Worm (Caenorhabditis elegans): ENCODE measurements around the gene col-2.

ce11 chrIV:10084323-10084959 lies 810 bp downstream of the col-2 start, which contains the start of gene W01B6.8:
- TF ChIP-seq lin-11 (tag; optimal IDR thresholded peaks at IDR 0.05) (no peak), alr-1 (tag; optimal IDR thresholded peaks at IDR 0.05) (no peak), blmp-1 (tag; optimal IDR thresholded peaks at IDR 0.05; ENCODE audit: insufficient read depth) (no peak), nhr-129 (tag; optimal IDR thresholded peaks at IDR 0.05) (no peak), R02D3.7 (tag; optimal IDR thresholded peaks at IDR 0.05) (no peak), egl-27 (tag; optimal IDR thresholded peaks at IDR 0.05) (no peak), unc-62 (GFP tag; optimal IDR thresholded peaks at IDR 0.05) (no peak), unc-39 (tag; optimal IDR thresholded peaks at IDR 0.05) (no peak), elt-1 (tag; optimal IDR thresholded peaks at IDR 0.05) (no peak), nhr-25 (tag; optimal IDR thresholded peaks at IDR 0.05) (no peak), fos-1 (tag; optimal IDR thresholded peaks at IDR 0.05) (no peak)

All from whole organism, L2 larva.